Worm (Caenorhabditis elegans): ENCODE measurements around the gene R01H2.1.

DNA sequence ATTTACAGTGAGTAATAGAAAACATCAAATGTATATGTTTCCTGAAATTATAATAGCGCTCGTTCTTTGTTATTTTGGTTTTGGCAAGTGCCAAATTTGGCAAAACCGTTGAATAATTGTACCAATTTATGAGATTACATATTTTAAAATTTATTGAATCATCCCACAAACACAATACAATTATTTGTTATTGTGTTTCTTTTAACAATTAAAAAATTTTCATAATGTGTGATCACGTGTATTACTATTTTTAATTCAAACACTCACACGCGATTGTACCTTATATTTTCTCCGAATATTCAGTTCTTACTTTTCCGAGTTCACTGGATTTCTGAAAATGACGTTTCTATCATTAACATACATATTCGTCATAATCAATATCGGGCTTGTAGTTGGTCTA, 6.4 kb upstream of the R01H2.1 start, which contains the start of gene R01H2.2:
- no peak for TF ChIP-seq sea-1 (GFP tag; conservative IDR thresholded peaks at IDR 0.05)
- TF ChIP-seq ceh-13 (GFP tag; optimal IDR thresholded peaks at IDR 0.05) = no peak
- no peak for TF ChIP-seq scrt-1 (GFP tag; IDR thresholded peaks at IDR 0.05)
- TF ChIP-seq hmg-4 (GFP tag; optimal IDR thresholded peaks at IDR 0.05) = no peak
- TF ChIP-seq ama-1 (optimal IDR thresholded peaks at IDR 0.05) = no peak
- no peak for TF ChIP-seq B0310.2 (tag; optimal IDR thresholded peaks at IDR 0.05)
- no peak for TF ChIP-seq hnd-1 (tag; optimal IDR thresholded peaks at IDR 0.05)
